Worm (Caenorhabditis elegans): ENCODE data around the gene fbxc-50.

DNA sequence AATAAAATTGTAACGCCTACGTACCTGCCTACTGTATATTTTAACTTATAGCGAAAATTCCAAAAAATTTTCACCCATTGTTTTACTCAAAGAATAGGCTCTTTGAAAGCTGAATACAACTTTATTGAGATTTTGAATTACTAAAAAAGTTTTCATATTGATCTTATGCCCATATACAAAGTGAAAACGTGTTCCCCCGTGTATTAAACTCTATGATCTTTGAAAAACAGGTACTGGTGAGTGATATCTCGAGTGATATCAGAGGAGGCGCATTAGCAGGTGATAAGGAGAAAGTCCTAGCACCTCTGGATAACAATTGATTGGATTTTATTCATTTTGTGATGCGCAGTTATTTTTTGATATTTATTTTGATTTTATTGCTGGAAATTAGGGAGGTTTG lies 7.7 kb downstream of the fbxc-50 start, which contains the start of gene C17F4.3:
- TF ChIP-seq med-1 (GFP tag; optimal IDR thresholded peaks at IDR 0.05; ENCODE audit: insufficient read depth): no peak
- no peak for TF ChIP-seq ztf-29 (GFP tag; IDR thresholded peaks at IDR 0.05)
- TF ChIP-seq flt-1 (GFP tag; IDR thresholded peaks at IDR 0.05): no peak
